Worm (Caenorhabditis elegans) whole organism, L4 larva: ENCODE data around the gene sups-1.

Experiments used
- aly-2 ChIP-seq: sonication (generic microtip); optimal IDR thresholded peaks from 2 replicates; lab custom pipeline; 2018; ENCODE audit warnings: missing biosample characterization, missing genetic modification characterization
- ceh-28 ChIP-seq: fragments of 150-350 bp; optimal IDR thresholded peaks from 2 replicates; lab custom pipeline; 2014; ENCODE audit warnings: missing biosample characterization, missing genetic modification reagents, missing genetic modification characterization
- daf-16 ChIP-seq, 3 experiments: sonication (generic microtip); optimal IDR thresholded peaks; 2 replicates each; lab custom pipeline; 2016 to 2017; ENCODE audit warnings: missing genetic modification characterization in 3 of 3, missing genetic modification reagents in 3 of 3, mild to moderate bottlenecking in 2 of 3, missing compliant biosample characterization in 2 of 3, missing biosample characterization in 1 of 3, moderate library complexity in 1 of 3
- dpl-1 ChIP-seq: fragments of 150-350 bp; optimal IDR thresholded peaks from 2 replicates; lab custom pipeline; 2014; ENCODE audit warnings: missing biosample characterization, missing genetic modification reagents, missing genetic modification characterization
- dve-1 ChIP-seq: sonication (generic microtip); optimal IDR thresholded peaks from 2 replicates; lab custom pipeline; 2017; ENCODE audit warnings: antibody characterized with exemption, mild to moderate bottlenecking, missing genetic modification characterization, missing compliant biosample characterization; ENCODE audit not compliant: insufficient read depth
- fos-1 ChIP-seq: fragments of 150-350 bp; optimal IDR thresholded peaks from 2 replicates; lab custom pipeline; 2014; ENCODE audit warnings: missing biosample characterization, missing genetic modification characterization
- lin-39 ChIP-seq: fragments of 150-350 bp; optimal IDR thresholded peaks from 2 replicates; lab custom pipeline; 2014; ENCODE audit warnings: missing biosample characterization, missing genetic modification reagents, missing genetic modification characterization
- lsy-2 ChIP-seq, 2 experiments: fragments of 150-350 bp in 1 of 2; sonication (generic microtip) in 1 of 2; optimal IDR thresholded peaks; 2 replicates each; lab custom pipeline; 2014 to 2017; ENCODE audit warnings: missing biosample characterization in 2 of 2, missing genetic modification characterization in 2 of 2
- mxl-3 ChIP-seq: fragments of 200-800 bp; sonication (Bioruptor generic); optimal IDR thresholded peaks from 2 replicates; lab custom pipeline; 2018; ENCODE audit warnings: mild to moderate bottlenecking, missing genetic modification characterization, missing compliant biosample characterization
- nhr-28 ChIP-seq: fragments of 150-350 bp; optimal IDR thresholded peaks from 2 replicates; lab custom pipeline; 2014; ENCODE audit warnings: missing biosample characterization, missing genetic modification characterization
- nhr-76 ChIP-seq: fragments of 150-350 bp; optimal IDR thresholded peaks from 2 replicates; lab custom pipeline; 2014; ENCODE audit warnings: missing biosample characterization, missing genetic modification characterization
- unc-62 ChIP-seq, 3 experiments: fragments of 150-350 bp in 1 of 3; sonication (generic microtip); optimal IDR thresholded peaks in 2 of 3; peaks in 1 of 3; 1 replicate in 1 of 3; 2 replicates in 2 of 3; lab custom pipeline; 2014 to 2017; ENCODE audit warnings: missing biosample characterization in 3 of 3, missing genetic modification characterization in 3 of 3, missing genetic modification reagents in 3 of 3, missing genotype in 1 of 3

sups-1 gene

ce11 chrX:6050078-6050477 is 46.1 kb downstream of the sups-1 start (continued):
- TF ChIP-seq aly-2: no peak
- no peak for TF ChIP-seq fos-1 (tag; lab: Kevin White, UChicago)
- TF ChIP-seq nhr-76: no peak
- peak; percentile 20 for TF ChIP-seq ceh-28 (tag; lab: Kevin White, UChicago)
- TF ChIP-seq, all 104 proteins: peak for 4

- TF ChIP-seq lin-39 (no peak), nhr-28 (peak; percentile 69), mxl-3 (GFP tag; lab: Kevin White, UChicago) (peak; percentile 26), unc-62 (GFP tag; optimal IDR thresholded peaks at IDR 0.05 in 1 of 2; lab: Kevin White, UChicago) (peak in 1 of 2 experiments; percentile 32), unc-62 (tag; optimal IDR thresholded peaks at IDR 0.05; lab: Kevin White, UChicago) (no peak)
Measured at ce11 chrX:6050849-6051248, 46.9 kb downstream of the sups-1 start.

ce11 chrX:6052744-6053143 is 48.8 kb downstream of the sups-1 start, which contains the start of gene C45B2.6:
Gene C45B2.6, plus strand, starts transcription at chrX:6052879.
- TF ChIP-seq dpl-1 (GFP tag; lab: Kevin White, UChicago): peak; percentile 4
- TF ChIP-seq dve-1 (tag; lab: Kevin White, UChicago): peak; percentile 31
- no peak for TF ChIP-seq ceh-28 (tag; lab: Kevin White, UChicago)
- no peak for TF ChIP-seq daf-16 (GFP tag; optimal IDR thresholded peaks at IDR 0.05; lab: Kevin White, UChicago)
- peak; percentile 13 for TF ChIP-seq daf-16 (tag; optimal IDR thresholded peaks at IDR 0.05; lab: Kevin White, UChicago)
- TF ChIP-seq lsy-2 (tag; optimal IDR thresholded peaks at IDR 0.05; lab: Kevin White, UChicago): peak in 1 of 2 experiments; percentile 43
